Fruit fly (Drosophila melanogaster) whole organism, embryonic: ENCODE measurements around the gene CG42764.
A peak's percentile ranks its signal among the peaks of the same experiment; 100 is the strongest.

Experiments
- Aef1 ChIP-seq: fragments of 200-800 bp; sonication (Bioruptor generic); IDR thresholded peaks from 3 replicates; pipeline ENCODE4 v1.3.6; 2022; ENCODE audit warnings: missing biosample characterization, missing genetic modification characterization
- Atf6 ChIP-seq: fragments of 200-800 bp; sonication (Bioruptor generic); IDR thresholded peaks from 2 replicates; pipeline ENCODE4 v1.3.6; 2022; ENCODE audit warnings: missing biosample characterization, missing genetic modification characterization
- CG10209 ChIP-seq: fragments of 200-800 bp; sonication (Bioruptor generic); optimal IDR thresholded peaks from 3 replicates; lab custom pipeline; 2017; ENCODE audit warnings: missing biosample characterization, mild to moderate bottlenecking, missing genetic modification characterization, missing genetic modification reagents
- CG10267 ChIP-seq: fragments of 200-800 bp; sonication (Bioruptor generic); optimal IDR thresholded peaks from 2 replicates; lab custom pipeline; 2018; ENCODE audit warnings: missing biosample characterization, mild to moderate bottlenecking, missing genetic modification characterization, moderate library complexity
- CG11085 ChIP-seq: fragments of 200-800 bp; sonication (Bioruptor generic); IDR thresholded peaks from 2 replicates; pipeline ENCODE4 v1.3.6; 2022; ENCODE audit warnings: missing biosample characterization, missing genetic modification characterization
- CG11093 ChIP-seq: fragments of 200-800 bp; sonication (Bioruptor generic); IDR thresholded peaks from 3 replicates; pipeline ENCODE4 v1.3.6; 2022; ENCODE audit warnings: missing biosample characterization, missing genetic modification characterization
- CG11504 ChIP-seq: fragments of 200-800 bp; sonication (Bioruptor generic); optimal IDR thresholded peaks from 3 replicates; lab custom pipeline; 2019; ENCODE audit warnings: missing biosample characterization, mild to moderate bottlenecking, missing genetic modification characterization, moderate library complexity
- CG11696 ChIP-seq: fragments of 200-800 bp; sonication (Bioruptor generic); IDR thresholded peaks from 2 replicates; pipeline ENCODE4 v1.3.6; 2022; ENCODE audit warnings: missing biosample characterization, missing genetic modification characterization
- CG15269 ChIP-seq: fragments of 200-800 bp; sonication (Bioruptor generic); optimal IDR thresholded peaks from 2 replicates; lab custom pipeline; 2018; ENCODE audit warnings: missing biosample characterization, mild to moderate bottlenecking, missing genetic modification characterization, moderate library complexity
- CG1603 ChIP-seq: fragments of 200-800 bp; sonication (Bioruptor generic); optimal IDR thresholded peaks from 2 replicates; lab custom pipeline; 2019; ENCODE audit warnings: missing biosample characterization, mild to moderate bottlenecking, missing genetic modification characterization, moderate library complexity
- CG17186 ChIP-seq: fragments of 200-800 bp; sonication (Bioruptor generic); optimal IDR thresholded peaks from 3 replicates; lab custom pipeline; 2017; ENCODE audit warnings: missing biosample characterization, missing genetic modification reagents, missing genetic modification characterization
- CG17829 ChIP-seq: fragments of 200-800 bp; optimal IDR thresholded peaks from 2 replicates; lab custom pipeline; 2019; ENCODE audit warnings: missing biosample characterization, mild to moderate bottlenecking, missing genetic modification characterization, moderate library complexity
- CG18619 ChIP-seq: fragments of 200-800 bp; sonication (Bioruptor generic); optimal IDR thresholded peaks from 3 replicates; lab custom pipeline; 2017; ENCODE audit warnings: missing biosample characterization, mild to moderate bottlenecking, missing genetic modification characterization
- CG2120 ChIP-seq: fragments of 200-800 bp; sonication (Bioruptor generic); optimal IDR thresholded peaks from 3 replicates; lab custom pipeline; 2016; ENCODE audit warnings: missing biosample characterization, missing genetic modification characterization
- CG2712 ChIP-seq: fragments of 200-800 bp; optimal IDR thresholded peaks from 3 replicates; lab custom pipeline; 2019; ENCODE audit warnings: missing biosample characterization, mild to moderate bottlenecking, missing genetic modification characterization, moderate library complexity
- CG30403 ChIP-seq: fragments of 200-800 bp; sonication (Bioruptor generic); optimal IDR thresholded peaks from 3 replicates; lab custom pipeline; 2016; ENCODE audit warnings: missing biosample characterization, missing genetic modification characterization
- CG30431 ChIP-seq: fragments of 200-800 bp; sonication (Bioruptor generic); optimal IDR thresholded peaks from 2 replicates; lab custom pipeline; 2017; ENCODE audit warnings: missing biosample characterization, missing genetic modification characterization
- CG31441 ChIP-seq: fragments of 200-800 bp; sonication (Bioruptor generic); IDR thresholded peaks from 2 replicates; pipeline ENCODE4 v1.3.6; 2022; ENCODE audit warnings: missing biosample characterization, missing genetic modification characterization
- CG6254 ChIP-seq: fragments of 200-800 bp; sonication (Bioruptor generic); optimal IDR thresholded peaks from 3 replicates; lab custom pipeline; 2017; ENCODE audit warnings: mild to moderate bottlenecking, missing biosample characterization, missing genetic modification reagents, missing genetic modification characterization
- CG6272 ChIP-seq: fragments of 200-800 bp; sonication (Bioruptor generic); IDR thresholded peaks from 2 replicates; pipeline ENCODE4 v1.3.6; 2022; ENCODE audit warnings: missing biosample characterization, missing genetic modification characterization
- CG7271 ChIP-seq: fragments of 200-800 bp; sonication (Bioruptor generic); optimal IDR thresholded peaks from 2 replicates; lab custom pipeline; 2018; ENCODE audit warnings: missing biosample characterization, mild to moderate bottlenecking, missing genetic modification characterization, moderate library complexity
- CG7786 ChIP-seq: fragments of 200-800 bp; sonication (Bioruptor generic); optimal IDR thresholded peaks from 2 replicates; lab custom pipeline; 2016; ENCODE audit warnings: missing biosample characterization, missing genetic modification characterization
- CG7839 ChIP-seq: fragments of 200-800 bp; sonication (Bioruptor generic); optimal IDR thresholded peaks from 3 replicates; lab custom pipeline; 2018; ENCODE audit warnings: missing biosample characterization, mild to moderate bottlenecking, missing genetic modification characterization, moderate library complexity
- CG8359 ChIP-seq: fragments of 200-800 bp; sonication (Bioruptor generic); optimal IDR thresholded peaks from 2 replicates; lab custom pipeline; 2017; ENCODE audit warnings: missing biosample characterization, mild to moderate bottlenecking, missing genetic modification characterization, borderline replicate concordance
- CG8924 ChIP-seq: fragments of 200-800 bp; optimal IDR thresholded peaks from 3 replicates; lab custom pipeline; 2019; ENCODE audit warnings: missing biosample characterization, mild to moderate bottlenecking, missing genetic modification characterization, moderate library complexity
- CG9727 ChIP-seq: fragments of 200-800 bp; sonication (Bioruptor generic); optimal IDR thresholded peaks from 3 replicates; lab custom pipeline; 2017; ENCODE audit warnings: missing biosample characterization, mild to moderate bottlenecking, missing genetic modification characterization
- CG9932 ChIP-seq: fragments of 200-800 bp; sonication (Bioruptor generic); IDR thresholded peaks from 2 replicates; pipeline ENCODE4 v1.3.6; 2022; ENCODE audit warnings: missing biosample characterization, missing genetic modification characterization
- CTCF ChIP-seq: fragments of 200-800 bp; sonication (Bioruptor generic); optimal IDR thresholded peaks from 2 replicates; lab custom pipeline; 2017; ENCODE audit warnings: missing biosample characterization, mild to moderate bottlenecking, missing genetic modification characterization, moderate library complexity
- Dip2 ChIP-seq: fragments of 200-800 bp; sonication (Bioruptor generic); IDR thresholded peaks from 2 replicates; pipeline ENCODE4 v1.3.6; 2022; ENCODE audit warnings: missing biosample characterization, missing genetic modification characterization
- E2f1 ChIP-seq: fragments of 200-800 bp; sonication (Bioruptor generic); IDR thresholded peaks from 2 replicates; pipeline ENCODE4 v1.3.6; 2022; ENCODE audit warnings: missing biosample characterization, missing genetic modification characterization
- Hand ChIP-seq: fragments of 200-800 bp; sonication (Bioruptor generic); optimal IDR thresholded peaks from 2 replicates; lab custom pipeline; 2017; ENCODE audit warnings: mild to moderate bottlenecking, missing biosample characterization, missing genetic modification reagents, missing genetic modification characterization
- Hr51 ChIP-seq, 2 experiments: fragments of 200-800 bp; sonication (Bioruptor generic); optimal IDR thresholded peaks; 2 replicates in 1 of 2; 3 replicates in 1 of 2; lab custom pipeline; 2016 to 2018; ENCODE audit warnings: missing biosample characterization in 2 of 2, missing genetic modification characterization in 2 of 2, mild to moderate bottlenecking in 1 of 2, moderate library complexity in 1 of 2
- NC2α ChIP-seq: fragments of 200-800 bp; sonication (Bioruptor generic); optimal IDR thresholded peaks from 2 replicates; lab custom pipeline; 2016; ENCODE audit warnings: missing biosample characterization, missing genetic modification characterization
- Nf-YB ChIP-seq: fragments of 200-800 bp; sonication (Bioruptor generic); optimal IDR thresholded peaks from 3 replicates; lab custom pipeline; 2019; ENCODE audit warnings: missing biosample characterization, mild to moderate bottlenecking, missing genetic modification characterization, moderate library complexity
- Oli ChIP-seq: fragments of 200-800 bp; sonication (Bioruptor generic); optimal IDR thresholded peaks from 2 replicates; lab custom pipeline; 2018; ENCODE audit warnings: missing biosample characterization, mild to moderate bottlenecking, missing genetic modification characterization, moderate library complexity
- Rfx ChIP-seq: fragments of 200-800 bp; sonication (Bioruptor generic); IDR thresholded peaks from 2 replicates; pipeline ENCODE4 v1.3.6; 2022; ENCODE audit warnings: missing biosample characterization, missing genetic modification characterization
- Xbp1 ChIP-seq: fragments of 200-800 bp; sonication (Bioruptor generic); optimal IDR thresholded peaks from 3 replicates; lab custom pipeline; 2016; ENCODE audit warnings: missing biosample characterization, mild to moderate bottlenecking, missing genetic modification characterization
- crc ChIP-seq: fragments of 200-800 bp; sonication (Bioruptor generic); optimal IDR thresholded peaks from 2 replicates; lab custom pipeline; 2016; ENCODE audit warnings: missing biosample characterization, missing genetic modification characterization
- dmrt99B ChIP-seq: fragments of 200-800 bp; sonication (Bioruptor generic); optimal IDR thresholded peaks from 2 replicates; lab custom pipeline; 2018; ENCODE audit warnings: missing biosample characterization, mild to moderate bottlenecking, missing genetic modification characterization, moderate library complexity
- esg ChIP-seq: fragments of 200-800 bp; sonication (Bioruptor generic); conservative IDR thresholded peaks from 2 replicates; pipeline ENCODE4 v1.3.6; 2022; ENCODE audit warnings: missing biosample characterization, missing genetic modification characterization
- grau ChIP-seq: fragments of 200-800 bp; optimal IDR thresholded peaks from 3 replicates; lab custom pipeline; 2019; ENCODE audit warnings: missing biosample characterization, mild to moderate bottlenecking, missing genetic modification characterization, moderate library complexity
- gsb-n ChIP-seq: fragments of 200-800 bp; sonication (Bioruptor generic); optimal IDR thresholded peaks from 3 replicates; lab custom pipeline; 2018; ENCODE audit warnings: missing biosample characterization, mild to moderate bottlenecking, missing genetic modification characterization
- kah ChIP-seq: fragments of 200-800 bp; sonication (Bioruptor generic); optimal IDR thresholded peaks from 2 replicates; lab custom pipeline; 2018; ENCODE audit warnings: missing biosample characterization, mild to moderate bottlenecking, missing genetic modification characterization
- lmd ChIP-seq: fragments of 200-800 bp; sonication (Bioruptor generic); IDR thresholded peaks from 2 replicates; pipeline ENCODE4 v1.3.6; 2022; ENCODE audit warnings: missing biosample characterization, missing genetic modification characterization
- nmo ChIP-seq: fragments of 200-800 bp; sonication (Bioruptor generic); optimal IDR thresholded peaks from 2 replicates; lab custom pipeline; 2018; ENCODE audit warnings: missing biosample characterization, mild to moderate bottlenecking, missing genetic modification characterization, moderate library complexity
- odd ChIP-seq: fragments of 200-800 bp; sonication (Bioruptor generic); optimal IDR thresholded peaks from 2 replicates; lab custom pipeline; 2017; ENCODE audit warnings: missing biosample characterization, mild to moderate bottlenecking, missing genetic modification characterization
- prd ChIP-seq, 3 experiments: fragments of >200 bp in 2 of 3; fragments of 200-800 bp in 1 of 3; sonication (Bioruptor generic) in 1 of 3; optimal IDR thresholded peaks in 2 of 3; IDR thresholded peaks in 1 of 3; 2 replicates in 2 of 3; 3 replicates in 1 of 3; pipeline versions ENCODE4 v1.3.6 to Lab custom; 2017 to 2022; ENCODE audit warnings: missing biosample characterization in 1 of 3, missing genetic modification characterization in 1 of 3
- slp2 ChIP-seq: fragments of 200-800 bp; sonication (Bioruptor generic); optimal IDR thresholded peaks from 2 replicates; lab custom pipeline; 2016; ENCODE audit warnings: missing biosample characterization, missing genetic modification characterization
- sug ChIP-seq: fragments of 200-800 bp; optimal IDR thresholded peaks from 2 replicates; lab custom pipeline; 2019; ENCODE audit warnings: missing biosample characterization, mild to moderate bottlenecking, missing genetic modification characterization, moderate library complexity
- unc-4 ChIP-seq: fragments of 200-800 bp; sonication (Bioruptor generic); IDR thresholded peaks from 2 replicates; pipeline ENCODE4 v1.3.6; 2022; ENCODE audit warnings: missing biosample characterization, missing genetic modification characterization; ENCODE audit not compliant: partially characterized antibody

Gene CG42764

DNA sequence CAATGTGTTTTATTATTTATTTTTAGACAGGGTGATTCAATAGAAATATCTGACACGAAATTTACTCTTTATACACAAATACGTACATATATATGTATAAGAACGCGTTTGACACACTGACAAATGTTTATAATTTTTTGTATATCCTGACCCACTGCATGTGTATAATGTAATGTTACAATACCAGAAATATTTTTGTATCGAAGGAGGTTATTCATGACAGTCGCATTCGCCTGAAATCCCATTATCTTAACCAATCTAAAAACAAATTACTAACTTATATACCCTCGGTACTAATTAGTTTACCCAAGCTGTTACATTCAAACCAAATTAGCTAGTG lies 28.4 kb upstream of the CG42764 start (continued):
- peak; percentile 14; the same call in 1 of the 2 replicates for TF ChIP-seq lmd (GFP tag; lab: Robert Waterston, UW)
- no peak for TF ChIP-seq prd (optimal IDR thresholded peaks at IDR 0.05; lab: Kevin White, UChicago)
- no peak for TF ChIP-seq prd (GFP tag; IDR thresholded peaks at IDR 0.05; lab: Robert Waterston, UW)
- TF ChIP-seq Nf-YB (GFP tag; lab: Kevin White, UChicago), result peak; percentile 4
- TF ChIP-seq CG9727, result peak; percentile 34
- peak; percentile 23; the same call in 1 of the 2 replicates for TF ChIP-seq esg (GFP tag; lab: Robert Waterston, UW)
- TF ChIP-seq Dip2 (GFP tag; lab: Robert Waterston, UW), result no peak
- TF ChIP-seq CG7839 (tag; lab: Kevin White, UChicago), result peak; percentile 52
- TF ChIP-seq nmo (GFP tag; lab: Kevin White, UChicago), result peak; percentile 10
- no peak for TF ChIP-seq CG6254 (GFP tag; lab: Kevin White, UChicago)
- peak; percentile 35 for TF ChIP-seq CG10209 (GFP tag; lab: Kevin White, UChicago)
- no peak for TF ChIP-seq CG1603 (tag; lab: Kevin White, UChicago)
- no peak for TF ChIP-seq CG6272 (GFP tag; lab: Robert Waterston, UW)
- TF ChIP-seq CG7786 (GFP tag; lab: Kevin White, UChicago), result peak; percentile 3
- no peak for TF ChIP-seq Aef1 (GFP tag; lab: Robert Waterston, UW)
- TF ChIP-seq CG17829 (tag; lab: Kevin White, UChicago), result peak; percentile 16
- TF ChIP-seq Xbp1 (GFP tag; lab: Kevin White, UChicago), result peak; percentile 9
- peak; percentile 41 for TF ChIP-seq CG11504
- peak; percentile 11 for TF ChIP-seq crc (GFP tag; lab: Kevin White, UChicago)
- TF ChIP-seq Oli (tag; lab: Kevin White, UChicago), result peak; percentile 5
- peak; percentile 54 for TF ChIP-seq dmrt99B
- peak; percentile 28 for TF ChIP-seq CG18619 (GFP tag; lab: Kevin White, UChicago)
- peak; percentile 21 for TF ChIP-seq Hand (GFP tag; lab: Kevin White, UChicago)
- TF ChIP-seq CTCF (GFP tag; lab: Kevin White, UChicago), result no peak
- peak; percentile 36 for TF ChIP-seq CG2120 (GFP tag; lab: Kevin White, UChicago)
- peak; percentile 30 for TF ChIP-seq gsb-n
- TF ChIP-seq CG2712, result peak; percentile 32
- TF ChIP-seq unc-4 (GFP tag; lab: Robert Waterston, UW), result no peak
- peak; percentile 54 for TF ChIP-seq grau (tag; lab: Kevin White, UChicago)
- no peak for TF ChIP-seq NC2α
- TF ChIP-seq CG9932 (GFP tag; lab: Robert Waterston, UW), result peak; percentile 8; the same call in 1 of the 2 replicates
- no peak for TF ChIP-seq CG30431 (GFP tag; lab: Kevin White, UChicago)
- peak; percentile 63; the same call in 1 of the 2 replicates for TF ChIP-seq CG11696 (GFP tag; lab: Robert Waterston, UW)
- no peak for TF ChIP-seq CG31441 (GFP tag; lab: Robert Waterston, UW)
- TF ChIP-seq CG11085 (GFP tag; lab: Robert Waterston, UW), result peak; percentile 18; the same call in 1 of the 2 replicates
- TF ChIP-seq CG10267 (tag; lab: Kevin White, UChicago), result peak; percentile 69
- peak; percentile 29 for TF ChIP-seq CG30403 (GFP tag; lab: Kevin White, UChicago)
- TF ChIP-seq Atf6 (GFP tag; lab: Robert Waterston, UW), result no peak
- peak; percentile 30 for TF ChIP-seq CG8924 (tag; lab: Kevin White, UChicago)
- no peak for TF ChIP-seq CG17186
- TF ChIP-seq CG7271 (tag; lab: Kevin White, UChicago), result no peak
- TF ChIP-seq CG15269 (tag; lab: Kevin White, UChicago), result peak; percentile 43
- TF ChIP-seq E2f1, result no peak
- no peak for TF ChIP-seq kah
- peak; percentile 13 for TF ChIP-seq odd
- peak in 1 of 2 experiments; percentile 36 for TF ChIP-seq Hr51 (GFP tag; optimal IDR thresholded peaks at IDR 0.05; lab: Kevin White, UChicago)
- no peak for TF ChIP-seq CG8359 (GFP tag; lab: Kevin White, UChicago)
- TF ChIP-seq Rfx, result peak; percentile 28; the same call in 1 of the 2 replicates
- TF ChIP-seq sug, result no peak
- no peak for TF ChIP-seq CG11093 (GFP tag; lab: Robert Waterston, UW)
- no peak for TF ChIP-seq slp2 (GFP tag; lab: Kevin White, UChicago)
